Worm (Caenorhabditis elegans): ENCODE measurements around the gene Y119D3B.21.
A peak's percentile ranks its signal among the peaks of the same experiment; 100 is the strongest.

The Y119D3B.21 gene

ce11 chrIII:1214121-1214673 lies 603 bp upstream of the Y119D3B.21 start (continued):
- no peak for TF ChIP-seq xnd-1 (tag; optimal IDR thresholded peaks at IDR 0.05)
- TF ChIP-seq let-526 (GFP tag; IDR thresholded peaks at IDR 0.05): no peak
- no peak for TF ChIP-seq zim-3 (tag; optimal IDR thresholded peaks at IDR 0.05)
- no peak for TF ChIP-seq pha-4 (tag; optimal IDR thresholded peaks at IDR 0.05)
- TF ChIP-seq hsf-1 (GFP tag; IDR thresholded peaks at IDR 0.05): no peak
- no peak for TF ChIP-seq nhr-179 (tag; optimal IDR thresholded peaks at IDR 0.05)
- TF ChIP-seq mxl-1 (tag; optimal IDR thresholded peaks at IDR 0.05): no peak
- TF ChIP-seq ztf-22 (GFP tag; optimal IDR thresholded peaks at IDR 0.05): no peak
- TF ChIP-seq egrh-3 (GFP tag; IDR thresholded peaks at IDR 0.05): peak; percentile 56; the same call in 1 of the 2 replicates
- TF ChIP-seq lag-1 (GFP tag; IDR thresholded peaks at IDR 0.05): no peak
- TF ChIP-seq T07F8.4 (tag; optimal IDR thresholded peaks at IDR 0.05): no peak
- TF ChIP-seq attf-5 (GFP tag; optimal IDR thresholded peaks at IDR 0.05): no peak
- TF ChIP-seq bed-2 (GFP tag; IDR thresholded peaks at IDR 0.05): no peak
- no peak for TF ChIP-seq ama-1 (optimal IDR thresholded peaks at IDR 0.05)
- no peak for TF ChIP-seq ama-1 (GFP tag; optimal IDR thresholded peaks at IDR 0.05)
- TF ChIP-seq tlf-1 (GFP tag; optimal IDR thresholded peaks at IDR 0.05): no peak
- TF ChIP-seq hlh-12 (tag; optimal IDR thresholded peaks at IDR 0.05): no peak
- TF ChIP-seq dpff-1 (tag; optimal IDR thresholded peaks at IDR 0.05): no peak
- no peak for TF ChIP-seq pbrm-1 (GFP tag; IDR thresholded peaks at IDR 0.05)
- no peak for TF ChIP-seq sptf-2 (GFP tag; optimal IDR thresholded peaks at IDR 0.05)
- TF ChIP-seq efl-1 (GFP tag; optimal IDR thresholded peaks at IDR 0.05): no peak
- TF ChIP-seq nhr-80 (tag; optimal IDR thresholded peaks at IDR 0.05): no peak
- no peak for TF ChIP-seq atf-7 (tag; optimal IDR thresholded peaks at IDR 0.05)
- TF ChIP-seq akir-1 (GFP tag; optimal IDR thresholded peaks at IDR 0.05): no peak
- TF ChIP-seq ztf-18 (tag; optimal IDR thresholded peaks at IDR 0.05): no peak
- TF ChIP-seq nhr-90 (tag; optimal IDR thresholded peaks at IDR 0.05): no peak
- no peak for TF ChIP-seq lir-1 (GFP tag; conservative IDR thresholded peaks at IDR 0.05)
- no peak for TF ChIP-seq nfya-2 (GFP tag; IDR thresholded peaks at IDR 0.05)
- no peak for TF ChIP-seq sdz-38 (tag; optimal IDR thresholded peaks at IDR 0.05)
- TF ChIP-seq lin-35 (GFP tag; optimal IDR thresholded peaks at IDR 0.05): no peak
- TF ChIP-seq aptf-2 (GFP tag; conservative IDR thresholded peaks at IDR 0.05): no peak
- TF ChIP-seq let-607 (tag; optimal IDR thresholded peaks at IDR 0.05): no peak
- no peak for TF ChIP-seq F57A8.1 (GFP tag; optimal IDR thresholded peaks at IDR 0.05)
- peak; percentile 36 for TF ChIP-seq hmg-1.2 (GFP tag; IDR thresholded peaks at IDR 0.05)
- no peak for TF ChIP-seq ztf-3 (GFP tag; optimal IDR thresholded peaks at IDR 0.05)
- TF ChIP-seq him-1 (tag; optimal IDR thresholded peaks at IDR 0.05): no peak
- TF ChIP-seq ccch-3 (GFP tag; optimal IDR thresholded peaks at IDR 0.05): no peak
- no peak for TF ChIP-seq dox-1 (GFP tag; IDR thresholded peaks at IDR 0.05)
- TF ChIP-seq mcd-1 (GFP tag; IDR thresholded peaks at IDR 0.05): no peak
- TF ChIP-seq chd-7 (tag; optimal IDR thresholded peaks at IDR 0.05): no peak
- TF ChIP-seq ceh-58 (GFP tag; IDR thresholded peaks at IDR 0.05): 0 out of 2 replicates have a peak, but pooled peaks have one; percentile 10
- TF ChIP-seq unc-62 (GFP tag; optimal IDR thresholded peaks at IDR 0.05): no peak
- no peak for TF ChIP-seq tbp1 (GFP tag; optimal IDR thresholded peaks at IDR 0.05)

Measured in whole organism, young adult.